Worm (Caenorhabditis elegans): ENCODE results near the gene C29F7.2.

DNA sequence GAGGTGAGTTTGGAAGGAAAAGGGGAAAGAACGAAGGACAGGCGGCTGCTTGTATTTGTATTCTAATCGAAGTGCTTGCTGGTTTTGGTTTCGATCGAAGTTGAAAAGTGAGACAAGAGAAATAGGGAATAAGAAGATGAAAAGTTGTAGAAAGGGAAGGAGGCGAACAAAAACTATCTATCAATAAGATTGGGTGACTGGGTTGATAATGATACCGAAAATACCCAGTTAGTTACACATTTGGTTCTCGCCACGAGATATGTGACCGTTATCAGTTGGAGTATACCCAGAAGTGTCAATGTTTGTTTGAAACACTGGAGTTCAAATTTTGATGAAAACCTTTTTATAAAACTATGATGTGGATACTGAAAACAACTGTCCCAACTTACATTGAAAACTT lies 47.6 kb upstream of the C29F7.2 start:
- no peak for TF ChIP-seq madf-2 (tag; optimal IDR thresholded peaks at IDR 0.05)
- TF ChIP-seq nfya-1 (tag; optimal IDR thresholded peaks at IDR 0.05), result no peak
- TF ChIP-seq ets-4 (tag; optimal IDR thresholded peaks at IDR 0.05), result no peak
- TF ChIP-seq dmd-4 (tag; optimal IDR thresholded peaks at IDR 0.05; ENCODE audit: borderline replicate concordance), result no peak
- no peak for TF ChIP-seq ceh-22 (tag; optimal IDR thresholded peaks at IDR 0.05)
